Worm (Caenorhabditis elegans): ENCODE data around the gene selt-1.2.

The selt-1.2 gene

DNA sequence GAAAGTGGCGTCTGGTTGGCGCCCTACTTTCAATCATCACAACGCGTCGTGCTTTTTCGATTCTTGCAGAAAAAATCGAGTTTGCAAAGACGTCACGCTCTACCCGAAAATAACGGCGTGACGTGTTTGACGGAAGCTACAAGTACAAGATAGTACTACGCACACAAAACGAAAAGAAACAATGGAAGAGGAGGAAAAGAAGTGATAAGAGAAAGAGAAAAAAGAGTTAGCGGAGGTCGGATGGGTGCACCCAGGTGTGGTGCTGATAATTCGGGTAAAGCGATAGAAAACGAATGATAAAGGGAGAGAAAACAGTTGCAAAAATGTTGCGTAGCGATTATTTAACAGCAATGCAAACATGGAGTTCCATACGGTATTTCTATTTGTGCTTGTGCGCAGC, 20.5 kb downstream of the selt-1.2 start:
- TF ChIP-seq nhr-77 (tag; optimal IDR thresholded peaks at IDR 0.05) (peak; percentile 38), ceh-62 (tag; optimal IDR thresholded peaks at IDR 0.05) (no peak), daf-16 (GFP tag; optimal IDR thresholded peaks at IDR 0.05) (no peak), daf-16 (tag; optimal IDR thresholded peaks at IDR 0.05) (peak; percentile 70), ceh-44 (GFP tag; IDR thresholded peaks at IDR 0.05) (no peak), mdl-1 (tag; optimal IDR thresholded peaks at IDR 0.05) (peak in 1 of 2 experiments; percentile 45), ama-1 (optimal IDR thresholded peaks at IDR 0.05) (no peak), nhr-41 (GFP tag; IDR thresholded peaks at IDR 0.05) (no peak), nhr-48 (tag; optimal IDR thresholded peaks at IDR 0.05) (peak; percentile 76), F26F4.8 (GFP tag; conservative IDR thresholded peaks at IDR 0.05) (no peak), ceh-32 (tag; optimal IDR thresholded peaks at IDR 0.05; ENCODE audit: poor library complexity) (no peak), rbr-2 (tag; optimal IDR thresholded peaks at IDR 0.05) (no peak), sdz-12 (GFP tag; optimal IDR thresholded peaks at IDR 0.05) (no peak), vab-7 (GFP tag; IDR thresholded peaks at IDR 0.05) (no peak), nhr-102 (tag; optimal IDR thresholded peaks at IDR 0.05) (peak; percentile 29), spr-1 (tag; optimal IDR thresholded peaks at IDR 0.05) (no peak), tra-1 (GFP tag; IDR thresholded peaks at IDR 0.05) (0 out of 2 replicates have a peak, but pooled peaks have one; percentile 23), hlh-11 (tag; optimal IDR thresholded peaks at IDR 0.05) (peak; percentile 74), aha-1 (tag) (peak; percentile 69), fkh-10 (GFP tag; optimal IDR thresholded peaks at IDR 0.05) (no peak), egl-27 (tag; optimal IDR thresholded peaks at IDR 0.05) (no peak), Y48G9A.11 (GFP tag; IDR thresholded peaks at IDR 0.05) (no peak), dmd-6 (GFP tag; IDR thresholded peaks at IDR 0.05) (peak; percentile 78), skn-1 (tag; optimal IDR thresholded peaks at IDR 0.05) (no peak), pqm-1 (tag; optimal IDR thresholded peaks at IDR 0.05) (peak; percentile 76), madf-9 (GFP tag; conservative IDR thresholded peaks at IDR 0.05) (no peak), set-16 (GFP tag; IDR thresholded peaks at IDR 0.05) (no peak), nhr-11 (tag; optimal IDR thresholded peaks at IDR 0.05) (no peak), lin-15B (tag; optimal IDR thresholded peaks at IDR 0.05) (no peak), unc-62 (GFP tag; optimal IDR thresholded peaks at IDR 0.05 in 1 of 2) (peak in 1 of 2 experiments; percentile 53), unc-62 (tag; optimal IDR thresholded peaks at IDR 0.05) (no peak), nhr-28 (tag; optimal IDR thresholded peaks at IDR 0.05) (peak; percentile 97), dve-1 (tag; optimal IDR thresholded peaks at IDR 0.05; ENCODE audit: insufficient read depth) (peak; percentile 35)

DNA sequence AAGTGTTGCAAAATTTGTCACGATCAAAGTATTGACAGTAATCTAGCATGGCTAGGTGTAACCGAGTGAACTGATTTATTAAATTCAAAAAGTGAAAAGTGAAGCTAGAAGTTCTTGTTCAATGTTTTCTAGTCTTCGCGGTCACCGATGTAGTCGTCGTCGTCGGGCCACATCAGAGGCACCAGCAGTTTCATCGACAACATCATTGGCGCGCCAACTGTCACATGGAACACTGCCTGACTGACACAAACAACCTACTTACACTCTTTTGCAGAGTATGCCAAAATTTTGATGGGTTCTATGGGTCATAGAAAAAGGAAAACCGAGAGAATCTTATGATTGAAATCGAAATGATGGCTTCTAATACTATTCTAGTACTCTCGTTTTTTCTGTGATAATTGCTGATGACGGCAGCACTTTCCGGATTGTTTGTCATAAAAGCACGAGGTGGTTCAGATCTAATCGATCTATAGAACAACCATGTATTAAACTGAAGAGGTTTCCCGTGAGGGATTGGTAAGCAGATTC, 21.7 kb downstream of the selt-1.2 start:
- TF ChIP-seq arid-1 (GFP tag; conservative IDR thresholded peaks at IDR 0.05) (no peak), cey-2 (tag; optimal IDR thresholded peaks at IDR 0.05; ENCODE audit: borderline replicate concordance, insufficient read depth) (no peak), nhr-28 (tag; optimal IDR thresholded peaks at IDR 0.05) (peak; percentile 92), nhr-237 (tag; optimal IDR thresholded peaks at IDR 0.05) (no peak), ceh-82 (tag; optimal IDR thresholded peaks at IDR 0.05) (no peak), daf-16 (GFP tag; optimal IDR thresholded peaks at IDR 0.05) (no peak), daf-16 (tag; optimal IDR thresholded peaks at IDR 0.05) (peak; percentile 9), mdl-1 (tag; optimal IDR thresholded peaks at IDR 0.05) (peak; percentile 4 to 36), hlh-30 (tag; optimal IDR thresholded peaks at IDR 0.05; ENCODE audit: insufficient read depth) (peak; percentile 56), dmd-6 (GFP tag; IDR thresholded peaks at IDR 0.05) (peak; percentile 11; the same call in 1 of the 2 replicates), hlh-11 (tag; optimal IDR thresholded peaks at IDR 0.05) (peak; percentile 36), aha-1 (tag) (peak; percentile 56), mep-1 (tag; optimal IDR thresholded peaks at IDR 0.05) (no peak), daf-12 (tag; optimal IDR thresholded peaks at IDR 0.05) (no peak), dve-1 (tag; optimal IDR thresholded peaks at IDR 0.05; ENCODE audit: insufficient read depth) (peak; percentile 10), lsy-2 (tag; optimal IDR thresholded peaks at IDR 0.05) (no peak)

All from whole organism, L4 larva.